Fruit fly (Drosophila melanogaster): ENCODE measurements around the gene CG11626.

Gene CG11626

DNA sequence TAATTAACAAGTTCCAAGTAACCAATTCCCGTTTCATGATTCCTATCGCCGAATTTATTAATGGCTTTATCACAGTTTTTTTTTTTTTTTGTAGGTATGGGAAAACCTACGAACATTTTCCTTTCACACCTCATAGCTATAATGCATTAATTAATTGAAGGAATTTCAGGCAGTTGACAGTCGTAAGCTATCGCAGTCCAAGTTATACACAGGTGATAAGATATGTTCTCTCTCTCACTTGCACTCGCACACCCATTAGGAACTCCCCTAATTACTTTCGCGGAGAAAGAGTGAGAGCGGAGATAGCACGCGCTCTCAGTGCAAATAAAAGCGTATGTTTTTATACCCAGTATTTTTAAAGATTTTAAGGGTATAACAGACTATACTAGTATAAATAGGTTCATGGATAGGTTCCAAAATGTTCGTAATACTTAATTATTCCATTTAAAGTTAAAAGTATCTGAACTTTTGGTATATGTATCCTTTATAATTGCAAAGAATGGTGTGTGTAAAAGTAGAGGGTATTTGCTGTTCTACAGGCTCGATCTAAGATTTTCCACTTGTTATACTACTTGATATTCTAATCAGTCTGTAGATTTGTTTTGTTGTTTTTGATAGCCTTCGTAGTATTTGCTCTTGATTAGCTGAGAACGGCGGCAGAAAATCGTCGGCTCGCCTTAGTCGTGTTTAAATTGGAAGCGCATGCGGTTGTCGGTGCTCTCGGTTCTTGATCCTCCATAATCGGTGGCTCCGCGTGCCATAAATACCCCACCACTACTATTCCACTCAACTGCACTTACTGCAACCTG lies 51.9 kb downstream of the CG11626 start, which contains the start of gene Dys:
TSS of gene Dys (plus strand) at position 677 of the 809 bp plus-strand sequence.
- TF ChIP-seq dsf (GFP tag; optimal IDR thresholded peaks at IDR 0.05; ENCODE audit: borderline replicate concordance), result peak; percentile 23
- TF ChIP-seq Hnf4 (GFP tag; optimal IDR thresholded peaks at IDR 0.05), result peak; percentile 86
- TF ChIP-seq tai (GFP tag; optimal IDR thresholded peaks at IDR 0.05), result peak; percentile 63
- TF ChIP-seq Hr83 (GFP tag; optimal IDR thresholded peaks at IDR 0.05; ENCODE audit: poor library complexity, severe bottlenecking), result no peak
- peak; percentile 42 for TF ChIP-seq CrebA (GFP tag; optimal IDR thresholded peaks at IDR 0.05; ENCODE audit: borderline replicate concordance)
- TF ChIP-seq Mio (GFP tag; optimal IDR thresholded peaks at IDR 0.05), result peak; percentile 36
- TF ChIP-seq N (GFP tag; optimal IDR thresholded peaks at IDR 0.05), result no peak
- TF ChIP-seq Dif (GFP tag; optimal IDR thresholded peaks at IDR 0.05; ENCODE audit: partially characterized antibody), result no peak
- no peak for TF ChIP-seq lola (GFP tag; optimal IDR thresholded peaks at IDR 0.05)
- TF ChIP-seq Jra (GFP tag; optimal IDR thresholded peaks at IDR 0.05), result peak; percentile 81
- TF ChIP-seq Abd-B (GFP tag; optimal IDR thresholded peaks at IDR 0.05), result no peak
- peak in 1 of 2 experiments; percentile 12 for TF ChIP-seq dl (GFP tag; optimal IDR thresholded peaks at IDR 0.05; ENCODE audit: insufficient read depth in 1 of 2, partially characterized antibody in 2 of 2)
- peak; percentile 95 for TF ChIP-seq h (GFP tag; optimal IDR thresholded peaks at IDR 0.05)
- TF ChIP-seq ey (GFP tag; optimal IDR thresholded peaks at IDR 0.05), result peak; percentile 92
- peak; percentile 84 for TF ChIP-seq sv (GFP tag; optimal IDR thresholded peaks at IDR 0.05)
- TF ChIP-seq fru (GFP tag; optimal IDR thresholded peaks at IDR 0.05), result peak; percentile 94
- TF ChIP-seq brk (GFP tag; optimal IDR thresholded peaks at IDR 0.05), result peak; percentile 85
- peak; percentile 62 for TF ChIP-seq woc (GFP tag; optimal IDR thresholded peaks at IDR 0.05)
- peak in 1 of 2 experiments; percentile 93 for TF ChIP-seq foxo (GFP tag; optimal IDR thresholded peaks at IDR 0.05)
- TF ChIP-seq pan (optimal IDR thresholded peaks at IDR 0.05), result peak; percentile 72
- TF ChIP-seq Sp1 (GFP tag; optimal IDR thresholded peaks at IDR 0.05), result peak; percentile 79
- TF ChIP-seq sage (GFP tag; optimal IDR thresholded peaks at IDR 0.05), result peak; percentile 46
- TF ChIP-seq dmrt93B (GFP tag; optimal IDR thresholded peaks at IDR 0.05), result peak; percentile 70
- no peak for TF ChIP-seq Hr78 (GFP tag; optimal IDR thresholded peaks at IDR 0.05)
- peak; percentile 32 for TF ChIP-seq Dfd (GFP tag; optimal IDR thresholded peaks at IDR 0.05)
- peak; percentile 57 for TF ChIP-seq CG32264 (GFP tag; optimal IDR thresholded peaks at IDR 0.05)
- TF ChIP-seq br (GFP tag; optimal IDR thresholded peaks at IDR 0.05), result peak; percentile 86
- peak; percentile 93 for TF ChIP-seq rgr (GFP tag; optimal IDR thresholded peaks at IDR 0.05)
- peak; percentile 85 for TF ChIP-seq psq (GFP tag; optimal IDR thresholded peaks at IDR 0.05)
- no peak for TF ChIP-seq usp (GFP tag; optimal IDR thresholded peaks at IDR 0.05)
- peak; percentile 16 for TF ChIP-seq GATAd (GFP tag; optimal IDR thresholded peaks at IDR 0.05)
- peak; percentile 84 for TF ChIP-seq HLH106 (tag; optimal IDR thresholded peaks at IDR 0.05)
- no peak for TF ChIP-seq CG9705 (GFP tag; optimal IDR thresholded peaks at IDR 0.05)
- TF ChIP-seq Myc (optimal IDR thresholded peaks at IDR 0.05), result no peak
- TF ChIP-seq jim (GFP tag; optimal IDR thresholded peaks at IDR 0.05), result no peak
- TF ChIP-seq Vsx2 (GFP tag; optimal IDR thresholded peaks at IDR 0.05; ENCODE audit: partially characterized antibody), result peak; percentile 40
- TF ChIP-seq OdsH (GFP tag; optimal IDR thresholded peaks at IDR 0.05), result peak; percentile 93
- TF ChIP-seq Rel (GFP tag; optimal IDR thresholded peaks at IDR 0.05), result no peak
- TF ChIP-seq Rel (tag; optimal IDR thresholded peaks at IDR 0.05), result peak; percentile 23
